Fruit fly (Drosophila melanogaster) Kc167 (cell line): ENCODE results near the gene CG31347.

Experiments used
- Sin3A ChIP-seq: fragments of >200 bp; optimal IDR thresholded peaks from 2 replicates; lab custom pipeline; 2018; ENCODE audit warnings: missing external identifiers
- psq ChIP-seq: fragments of >200 bp; optimal IDR thresholded peaks from 2 replicates; lab custom pipeline; 2017; ENCODE audit warnings: missing external identifiers
- ttk ChIP-seq: sonication (Bioruptor generic); optimal IDR thresholded peaks from 2 replicates; lab custom pipeline; 2017; ENCODE audit warnings: missing external identifiers

DNA sequence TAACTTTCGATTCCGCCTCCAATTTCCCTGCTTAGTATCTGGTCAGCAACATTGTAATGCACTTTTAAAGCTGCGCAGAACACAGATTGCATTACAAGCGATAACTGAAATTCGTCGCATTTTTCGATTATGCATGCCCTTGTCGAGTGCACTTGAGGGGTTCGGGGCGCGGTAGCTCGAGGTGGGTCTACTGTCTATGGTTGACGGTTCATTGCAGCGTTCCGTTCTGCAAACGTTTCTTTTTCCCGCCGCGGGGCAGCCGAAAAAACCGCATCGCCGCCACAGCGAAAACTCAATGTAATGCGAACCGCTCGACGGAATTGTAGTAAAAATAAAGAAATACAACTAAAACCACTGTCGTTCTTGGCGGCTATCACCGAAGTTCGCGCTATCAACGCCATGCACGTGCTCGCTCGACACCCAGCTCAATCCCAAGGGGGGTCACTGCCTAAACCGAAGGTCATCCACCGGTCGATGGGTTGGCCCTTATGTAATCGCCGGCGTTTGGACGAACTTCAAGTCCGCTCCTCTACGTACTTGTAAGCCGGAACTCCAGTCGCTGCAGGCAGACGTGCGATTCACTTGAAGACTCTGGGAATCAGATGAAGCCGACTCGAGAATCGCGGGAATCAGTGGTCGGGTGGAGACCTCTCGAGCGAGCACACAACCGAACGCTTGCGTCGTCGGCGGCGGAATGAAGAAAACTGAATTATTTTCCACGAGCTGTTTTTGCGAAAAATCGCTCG is 3.6 kb downstream of the CG31347 start, which contains the start of gene kar:
- TF ChIP-seq Sin3A (lab: Kevin White, UChicago) = no peak
- no peak for TF ChIP-seq ttk (lab: Kevin White, UChicago)
- TF ChIP-seq psq (lab: Kevin White, UChicago) = no peak
